Fruit fly (Drosophila melanogaster): ENCODE data around the gene Msr-110.

dm6 chr3L:5608786-5609370 is 31.7 kb upstream of the Msr-110 start:
- TF ChIP-seq psq (GFP tag; optimal IDR thresholded peaks at IDR 0.05) (no peak), br (GFP tag; optimal IDR thresholded peaks at IDR 0.05) (no peak)
